Fruit fly (Drosophila melanogaster) whole organism, embryonic: Measurements from ENCODE around the gene Trm7-32.

ENCODE experiments used
- Blimp-1 ChIP-seq: fragments of 200-800 bp; sonication (Bioruptor generic); optimal IDR thresholded peaks from 3 replicates; lab custom pipeline; 2018; ENCODE audit warnings: missing biosample characterization, missing genetic modification characterization, mild to moderate bottlenecking, moderate library complexity, missing genetic modification reagents
- CG10267 ChIP-seq: fragments of 200-800 bp; sonication (Bioruptor generic); optimal IDR thresholded peaks from 2 replicates; lab custom pipeline; 2018; ENCODE audit warnings: missing biosample characterization, mild to moderate bottlenecking, missing genetic modification characterization, moderate library complexity
- CG10979 ChIP-seq: fragments of 200-800 bp; sonication (Bioruptor generic); optimal IDR thresholded peaks from 2 replicates; lab custom pipeline; 2018; ENCODE audit warnings: missing biosample characterization, mild to moderate bottlenecking, missing genetic modification characterization, moderate library complexity
- CG11504 ChIP-seq: fragments of 200-800 bp; sonication (Bioruptor generic); optimal IDR thresholded peaks from 3 replicates; lab custom pipeline; 2019; ENCODE audit warnings: missing biosample characterization, mild to moderate bottlenecking, missing genetic modification characterization, moderate library complexity
- CG11560 ChIP-seq: fragments of 200-800 bp; sonication (Bioruptor generic); IDR thresholded peaks from 3 replicates; pipeline ENCODE4 v1.3.6; 2022; ENCODE audit warnings: missing biosample characterization, missing genetic modification characterization
- CG12744 ChIP-seq: fragments of 200-800 bp; sonication (Bioruptor generic); optimal IDR thresholded peaks from 2 replicates; lab custom pipeline; 2016; ENCODE audit warnings: missing biosample characterization, missing genetic modification characterization
- CG15479 ChIP-seq: fragments of 200-800 bp; sonication (Bioruptor generic); optimal IDR thresholded peaks from 3 replicates; lab custom pipeline; 2019; ENCODE audit warnings: missing biosample characterization, mild to moderate bottlenecking, missing genetic modification characterization, moderate library complexity
- CG15601 ChIP-seq: fragments of 200-800 bp; sonication (Bioruptor generic); optimal IDR thresholded peaks from 3 replicates; lab custom pipeline; 2019; ENCODE audit warnings: missing biosample characterization, mild to moderate bottlenecking, missing genetic modification characterization, moderate library complexity
- CG17361 ChIP-seq: fragments of 200-800 bp; sonication (Bioruptor generic); IDR thresholded peaks from 3 replicates; pipeline ENCODE4 v1.3.6; 2022; ENCODE audit warnings: missing biosample characterization, missing genetic modification characterization
- CG17829 ChIP-seq: fragments of 200-800 bp; optimal IDR thresholded peaks from 2 replicates; lab custom pipeline; 2019; ENCODE audit warnings: missing biosample characterization, mild to moderate bottlenecking, missing genetic modification characterization, moderate library complexity
- CG18262 ChIP-seq: fragments of 200-800 bp; optimal IDR thresholded peaks from 3 replicates; lab custom pipeline; 2019; ENCODE audit warnings: missing biosample characterization, mild to moderate bottlenecking, missing genetic modification characterization, moderate library complexity
- CG2712 ChIP-seq: fragments of 200-800 bp; optimal IDR thresholded peaks from 3 replicates; lab custom pipeline; 2019; ENCODE audit warnings: missing biosample characterization, mild to moderate bottlenecking, missing genetic modification characterization, moderate library complexity
- CG30403 ChIP-seq: fragments of 200-800 bp; sonication (Bioruptor generic); optimal IDR thresholded peaks from 3 replicates; lab custom pipeline; 2016; ENCODE audit warnings: missing biosample characterization, missing genetic modification characterization
- CG31441 ChIP-seq: fragments of 200-800 bp; sonication (Bioruptor generic); IDR thresholded peaks from 2 replicates; pipeline ENCODE4 v1.3.6; 2022; ENCODE audit warnings: missing biosample characterization, missing genetic modification characterization
- CG4282 ChIP-seq: fragments of 200-800 bp; sonication (Bioruptor generic); optimal IDR thresholded peaks from 2 replicates; lab custom pipeline; 2016; ENCODE audit warnings: missing biosample characterization, missing genetic modification characterization
- CG7839 ChIP-seq: fragments of 200-800 bp; sonication (Bioruptor generic); optimal IDR thresholded peaks from 3 replicates; lab custom pipeline; 2018; ENCODE audit warnings: missing biosample characterization, mild to moderate bottlenecking, missing genetic modification characterization, moderate library complexity
- CG8089 ChIP-seq: fragments of 200-800 bp; sonication (Bioruptor generic); optimal IDR thresholded peaks from 3 replicates; lab custom pipeline; 2016; ENCODE audit warnings: missing biosample characterization, missing genetic modification characterization
- CG8388 ChIP-seq: fragments of 200-800 bp; sonication (Bioruptor generic); optimal IDR thresholded peaks from 2 replicates; lab custom pipeline; 2019; ENCODE audit warnings: missing biosample characterization, mild to moderate bottlenecking, missing genetic modification characterization, moderate library complexity
- CG9437 ChIP-seq: fragments of 200-800 bp; sonication (Bioruptor generic); optimal IDR thresholded peaks from 2 replicates; lab custom pipeline; 2018; ENCODE audit warnings: missing biosample characterization, mild to moderate bottlenecking, missing genetic modification characterization
- CoRest ChIP-seq: fragments of 200-800 bp; sonication (Bioruptor generic); optimal IDR thresholded peaks from 3 replicates; lab custom pipeline; 2018; ENCODE audit warnings: missing biosample characterization, mild to moderate bottlenecking, missing genetic modification characterization, moderate library complexity
- D ChIP-seq, 2 experiments: fragments of 200-800 bp in 1 of 2; fragments of >200 bp in 1 of 2; sonication (Bioruptor generic) in 1 of 2; optimal IDR thresholded peaks; 2 replicates in 1 of 2; 3 replicates in 1 of 2; lab custom pipeline; 2017; ENCODE audit warnings: mild to moderate bottlenecking in 1 of 2, missing biosample characterization in 1 of 2, missing genetic modification characterization in 1 of 2, missing genetic modification reagents in 1 of 2
- D19A ChIP-seq: fragments of 200-800 bp; optimal IDR thresholded peaks from 3 replicates; lab custom pipeline; 2019; ENCODE audit warnings: missing biosample characterization, mild to moderate bottlenecking, missing genetic modification characterization, moderate library complexity
- Drgx ChIP-seq: fragments of 200-800 bp; sonication (Bioruptor generic); IDR thresholded peaks from 2 replicates; pipeline ENCODE4 v1.3.6; 2022; ENCODE audit warnings: missing biosample characterization, missing genetic modification characterization
- Ets65A ChIP-seq: fragments of 200-800 bp; sonication (Bioruptor generic); peaks from one replicate; lab custom pipeline; 2016; ENCODE audit warnings: missing biosample characterization, missing genetic modification characterization
- Fer1 ChIP-seq: fragments of 200-800 bp; sonication (Bioruptor generic); optimal IDR thresholded peaks from 2 replicates; lab custom pipeline; 2017; ENCODE audit warnings: missing biosample characterization, mild to moderate bottlenecking, missing genetic modification characterization
- HmgZ ChIP-seq: fragments of 200-800 bp; sonication (Bioruptor generic); optimal IDR thresholded peaks from 2 replicates; lab custom pipeline; 2018; ENCODE audit warnings: missing biosample characterization, mild to moderate bottlenecking, missing genetic modification characterization
- Oli ChIP-seq: fragments of 200-800 bp; sonication (Bioruptor generic); optimal IDR thresholded peaks from 2 replicates; lab custom pipeline; 2018; ENCODE audit warnings: missing biosample characterization, mild to moderate bottlenecking, missing genetic modification characterization, moderate library complexity
- PHDP ChIP-seq: fragments of 200-800 bp; sonication (Bioruptor generic); optimal IDR thresholded peaks from 3 replicates; lab custom pipeline; 2018; ENCODE audit warnings: missing biosample characterization, mild to moderate bottlenecking, missing genetic modification characterization, moderate library complexity
- Ssrp ChIP-seq: fragments of 200-800 bp; sonication (Bioruptor generic); optimal IDR thresholded peaks from 2 replicates; lab custom pipeline; 2018; ENCODE audit warnings: missing biosample characterization, mild to moderate bottlenecking, missing genetic modification characterization, moderate library complexity
- Xrp1 ChIP-seq: fragments of 200-800 bp; sonication (Bioruptor generic); IDR thresholded peaks from 2 replicates; pipeline ENCODE4 v1.3.6; 2022; ENCODE audit warnings: missing biosample characterization, missing genetic modification characterization
- az2 ChIP-seq: fragments of 200-800 bp; sonication (Bioruptor generic); optimal IDR thresholded peaks from 3 replicates; lab custom pipeline; 2016; ENCODE audit warnings: missing biosample characterization, missing genetic modification characterization
- bsh ChIP-seq, 2 experiments: fragments of 200-800 bp; sonication (Bioruptor generic); optimal IDR thresholded peaks; 2 replicates each; lab custom pipeline; 2017 to 2018; ENCODE audit warnings: mild to moderate bottlenecking in 2 of 2, missing biosample characterization in 2 of 2, missing genetic modification characterization in 2 of 2, moderate library complexity in 1 of 2
- dmrt11E ChIP-seq: fragments of 200-800 bp; sonication (Bioruptor generic); optimal IDR thresholded peaks from 3 replicates; lab custom pipeline; 2018; ENCODE audit warnings: missing biosample characterization, mild to moderate bottlenecking, missing genetic modification characterization, moderate library complexity
- fd64A ChIP-seq: fragments of 200-800 bp; sonication (Bioruptor generic); optimal IDR thresholded peaks from 3 replicates; lab custom pipeline; 2018; ENCODE audit warnings: missing biosample characterization, mild to moderate bottlenecking, missing genetic modification characterization
- fd96Cb ChIP-seq: fragments of 200-800 bp; sonication (Bioruptor generic); optimal IDR thresholded peaks from 2 replicates; lab custom pipeline; 2018; ENCODE audit warnings: missing biosample characterization, mild to moderate bottlenecking, missing genetic modification characterization, moderate library complexity
- gem ChIP-seq: fragments of 200-800 bp; sonication (Bioruptor generic); optimal IDR thresholded peaks from 2 replicates; lab custom pipeline; 2019; ENCODE audit warnings: missing biosample characterization, mild to moderate bottlenecking, missing genetic modification characterization, moderate library complexity
- lola ChIP-seq, 3 experiments: fragments of >200 bp in 2 of 3; fragments of 200-800 bp in 1 of 3; sonication (Bioruptor generic) in 1 of 3; optimal IDR thresholded peaks; 2 replicates each; lab custom pipeline; 2017 to 2019; ENCODE audit warnings: missing biosample characterization in 3 of 3, missing genetic modification characterization in 3 of 3, mild to moderate bottlenecking in 1 of 3, moderate library complexity in 1 of 3
- nerfin-1 ChIP-seq: fragments of 200-800 bp; sonication (Bioruptor generic); optimal IDR thresholded peaks from 3 replicates; lab custom pipeline; 2019; ENCODE audit warnings: missing biosample characterization, mild to moderate bottlenecking, missing genetic modification characterization, moderate library complexity
- nmo ChIP-seq: fragments of 200-800 bp; sonication (Bioruptor generic); optimal IDR thresholded peaks from 2 replicates; lab custom pipeline; 2018; ENCODE audit warnings: missing biosample characterization, mild to moderate bottlenecking, missing genetic modification characterization, moderate library complexity
- pan ChIP-seq, 4 experiments: fragments of >200 bp in 3 of 4; fragments of 200-800 bp in 1 of 4; sonication (Bioruptor generic) in 1 of 4; optimal IDR thresholded peaks in 3 of 4; IDR thresholded peaks in 1 of 4; 2 replicates each; pipeline versions ENCODE4 v1.3.6 to Lab custom; 2017 to 2022; ENCODE audit warnings: missing biosample characterization in 2 of 4, missing genetic modification characterization in 2 of 4, mixed read lengths in 1 of 4
- phol ChIP-seq: fragments of 200-800 bp; sonication (Bioruptor generic); optimal IDR thresholded peaks from 3 replicates; lab custom pipeline; 2018; ENCODE audit warnings: missing biosample characterization, mild to moderate bottlenecking, missing genetic modification characterization, moderate library complexity
- psq ChIP-seq: fragments of 200-800 bp; sonication (Bioruptor generic); optimal IDR thresholded peaks from 2 replicates; lab custom pipeline; 2017; ENCODE audit warnings: missing biosample characterization, missing genetic modification characterization
- row ChIP-seq: fragments of 200-800 bp; sonication (Bioruptor generic); IDR thresholded peaks from 3 replicates; pipeline ENCODE4 v1.3.6; 2022; ENCODE audit warnings: missing biosample characterization, missing genetic modification characterization
- seq ChIP-seq: fragments of 200-800 bp; sonication (Bioruptor generic); IDR thresholded peaks from 2 replicates; pipeline ENCODE4 v1.3.6; 2022; ENCODE audit warnings: missing biosample characterization, missing genetic modification characterization
- vvl ChIP-seq: fragments of 200-800 bp; sonication (Bioruptor generic); IDR thresholded peaks from 2 replicates; pipeline ENCODE4 v1.3.6; 2022; ENCODE audit warnings: missing biosample characterization, missing genetic modification characterization

Trm7-32 gene

DNA sequence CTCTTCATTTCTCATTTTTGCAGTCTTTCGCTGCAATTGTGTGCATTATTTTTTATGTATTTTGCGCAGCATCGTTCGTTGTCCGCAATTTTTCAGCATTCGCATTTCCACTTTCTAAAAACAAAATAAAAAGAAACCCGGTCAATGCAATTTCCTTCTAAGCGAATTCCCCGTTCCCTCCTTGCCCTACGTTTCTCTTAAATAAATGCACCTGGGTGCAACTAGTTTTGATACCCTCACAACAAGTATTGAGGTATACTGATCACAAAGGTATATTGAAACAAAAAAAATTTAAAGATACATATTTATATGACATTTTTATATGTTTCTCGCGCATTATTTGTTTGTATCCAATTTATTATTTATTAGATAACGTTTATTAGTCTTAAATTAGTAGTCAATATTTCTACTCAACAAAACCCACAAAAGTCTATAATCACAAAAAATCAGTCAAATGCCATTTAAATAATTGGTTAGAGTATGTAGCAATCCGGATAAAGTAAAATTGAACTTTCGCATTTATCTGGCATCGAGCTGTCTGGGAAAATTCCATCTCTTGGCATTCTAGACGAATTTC lies 41.0 kb downstream of the Trm7-32 start (continued):
- TF ChIP-seq dmrt11E (tag; lab: Kevin White, UChicago) (peak; percentile 32), D (optimal IDR thresholded peaks at IDR 0.05; lab: Kevin White, UChicago) (no peak), D (GFP tag; optimal IDR thresholded peaks at IDR 0.05; lab: Kevin White, UChicago) (peak; percentile 12), CG12744 (no peak), CG10267 (tag; lab: Kevin White, UChicago) (peak; percentile 25), CG11560 (tag; lab: Robert Waterston, UW) (no peak), CG2712 (tag; lab: Kevin White, UChicago) (peak; percentile 57), CG8388 (GFP tag; lab: Kevin White, UChicago) (peak; percentile 34), CG7839 (tag; lab: Kevin White, UChicago) (peak; percentile 28), CG18262 (tag; lab: Kevin White, UChicago) (peak; percentile 52), D19A (tag; lab: Kevin White, UChicago) (peak; percentile 94), CG30403 (GFP tag; lab: Kevin White, UChicago) (peak; percentile 3), lola (GFP tag; optimal IDR thresholded peaks at IDR 0.05; lab: Kevin White, UChicago) (peak in 1 of 3 experiments; percentile 35), CG17361 (GFP tag; lab: Robert Waterston, UW) (peak; percentile 30; the same call in 1 of the 3 replicates), CG15479 (GFP tag; lab: Kevin White, UChicago) (peak; percentile 79), fd64A (GFP tag; lab: Kevin White, UChicago) (no peak), Drgx (GFP tag; lab: Robert Waterston, UW) (peak; percentile 84), Ssrp (tag; lab: Kevin White, UChicago) (peak; percentile 42), az2 (peak; percentile 6), Blimp-1 (GFP tag; lab: Kevin White, UChicago) (peak; percentile 61), Oli (tag; lab: Kevin White, UChicago) (peak; percentile 24), CG9437 (GFP tag; lab: Kevin White, UChicago) (peak; percentile 9), CG4282 (GFP tag; lab: Kevin White, UChicago) (no peak), Ets65A (GFP tag; lab: Kevin White, UChicago) (peak; percentile 43), Xrp1 (GFP tag; lab: Robert Waterston, UW) (peak; percentile 28; the same call in 1 of the 2 replicates), HmgZ (tag; lab: Kevin White, UChicago) (no peak), vvl (0 out of 2 replicates have a peak, but pooled peaks have one; percentile 9), psq (GFP tag; lab: Kevin White, UChicago) (no peak), CoRest (tag; lab: Kevin White, UChicago) (peak; percentile 30), CG15601 (tag; lab: Kevin White, UChicago) (peak; percentile 25), PHDP (tag; lab: Kevin White, UChicago) (peak; percentile 12), CG8089 (GFP tag; lab: Kevin White, UChicago) (no peak), Fer1 (GFP tag; lab: Kevin White, UChicago) (no peak), phol (peak; percentile 34), gem (tag; lab: Kevin White, UChicago) (peak; percentile 64), bsh (GFP tag; optimal IDR thresholded peaks at IDR 0.05; lab: Kevin White, UChicago) (peak; percentile 51 to 60), fd96Cb (tag; lab: Kevin White, UChicago) (peak; percentile 12), CG17829 (peak; percentile 40), row (GFP tag; lab: Robert Waterston, UW) (0 out of 3 replicates have a peak, but pooled peaks have one; percentile 11), pan (optimal IDR thresholded peaks at IDR 0.05; lab: Kevin White, UChicago) (no peak), pan (GFP tag; optimal IDR thresholded peaks at IDR 0.05 in 1 of 2, IDR thresholded peaks at IDR 0.05 in 1 of 2) (no peak), nerfin-1 (tag; lab: Kevin White, UChicago) (peak; percentile 4), CG11504 (tag; lab: Kevin White, UChicago) (peak; percentile 54), CG31441 (peak; percentile 54; the same call in 1 of the 2 replicates), nmo (GFP tag; lab: Kevin White, UChicago) (peak; percentile 53), CG10979 (peak; percentile 38), seq (GFP tag; lab: Robert Waterston, UW) (no peak)
